Worm (Caenorhabditis elegans) whole organism, L4 larva: ENCODE data around the gene nhr-53.

Experiments
- D1046.2 ChIP-seq: fragments of 200-800 bp; sonication (Bioruptor generic); IDR thresholded peaks from 2 replicates; pipeline ENCODE4 v1.3.6; 2022; ENCODE audit warnings: missing genetic modification characterization, missing compliant biosample characterization
- T20F7.1 ChIP-seq: fragments of 200-800 bp; sonication (Bioruptor generic); optimal IDR thresholded peaks from 2 replicates; lab custom pipeline; 2018; ENCODE audit warnings: mild to moderate bottlenecking, missing genetic modification characterization, missing compliant biosample characterization
- T26A8.4 ChIP-seq: fragments of 200-800 bp; sonication (Bioruptor generic); IDR thresholded peaks from 2 replicates; pipeline ENCODE4 v1.3.6; 2022; ENCODE audit warnings: missing genetic modification characterization, missing compliant biosample characterization
- aly-2 ChIP-seq: sonication (generic microtip); optimal IDR thresholded peaks from 2 replicates; lab custom pipeline; 2018; ENCODE audit warnings: missing biosample characterization, missing genetic modification characterization
- ama-1 ChIP-seq: fragments of 150-350 bp; optimal IDR thresholded peaks from 2 replicates; lab custom pipeline; 2014; ENCODE audit warnings: inconsistent platforms, mixed read lengths
- egl-43 ChIP-seq: fragments of 200-800 bp; sonication (Bioruptor generic); IDR thresholded peaks from 2 replicates; pipeline ENCODE4 v1.3.6; 2022; ENCODE audit warnings: missing genetic modification reagents, missing genetic modification characterization, missing compliant biosample characterization
- lim-7 ChIP-seq: fragments of 200-800 bp; sonication (Bioruptor generic); IDR thresholded peaks from 2 replicates; pipeline ENCODE4 v1.3.6; 2022; ENCODE audit warnings: missing genetic modification characterization, missing compliant biosample characterization
- madf-5 ChIP-seq, 2 experiments: fragments of 200-800 bp; sonication (Bioruptor generic); IDR thresholded peaks; 2 replicates each; pipeline ENCODE4 v1.3.6; 2022; ENCODE audit warnings: missing compliant biosample characterization in 2 of 2, missing genetic modification characterization in 2 of 2
- nhr-28 ChIP-seq: fragments of 150-350 bp; optimal IDR thresholded peaks from 2 replicates; lab custom pipeline; 2014; ENCODE audit warnings: missing biosample characterization, missing genetic modification characterization
- nhr-41 ChIP-seq: fragments of 200-800 bp; sonication (Bioruptor generic); IDR thresholded peaks from 2 replicates; pipeline ENCODE4 v1.3.6; 2022; ENCODE audit warnings: missing genetic modification reagents, missing genetic modification characterization, missing compliant biosample characterization
- sdz-12 ChIP-seq: fragments of 200-800 bp; sonication (Bioruptor generic); optimal IDR thresholded peaks from 2 replicates; lab custom pipeline; 2018; ENCODE audit warnings: mild to moderate bottlenecking, missing genetic modification characterization, missing compliant biosample characterization
- snpc-1.2 ChIP-seq: fragments of 200-800 bp; sonication (Bioruptor generic); IDR thresholded peaks from 2 replicates; pipeline ENCODE4 v1.3.6; 2022; ENCODE audit warnings: missing genetic modification reagents, missing genetic modification characterization, missing compliant biosample characterization

The nhr-53 gene

DNA sequence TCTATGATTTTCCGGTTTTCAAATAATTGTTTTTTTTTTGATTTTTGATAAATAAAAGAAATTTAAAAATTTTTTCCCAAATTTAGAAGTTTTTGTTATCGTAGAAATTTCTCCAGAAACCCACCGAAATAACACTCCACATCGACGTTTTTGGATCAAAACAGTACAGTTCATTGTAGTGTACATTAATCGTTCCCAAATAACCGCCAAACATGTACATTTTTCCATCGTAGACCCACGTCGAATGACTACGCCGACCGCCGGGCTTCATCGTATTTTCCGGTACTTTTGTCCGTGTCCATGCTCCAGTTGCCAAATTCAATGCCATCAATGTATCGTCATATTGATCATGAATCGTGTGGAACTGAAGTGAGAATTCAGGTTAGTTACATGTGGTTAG is 48.0 kb downstream of the nhr-53 start, which contains the start of gene F53E4.2:
F53E4.2 (plus strand) TSS at position 301 of the 400 bp plus-strand sequence.
- TF ChIP-seq T20F7.1 (GFP tag; lab: Kevin White, UChicago) (no peak), nhr-41 (no peak), madf-5 (GFP tag; IDR thresholded peaks at IDR 0.05; lab: Robert Waterston, UW) (no peak), D1046.2 (GFP tag; lab: Robert Waterston, UW) (0 out of 2 replicates have a peak, but pooled peaks have one; percentile 16), nhr-28 (tag; lab: Kevin White, UChicago) (no peak)
- TF ChIP-seq, all 104 proteins: peak for 1

DNA sequence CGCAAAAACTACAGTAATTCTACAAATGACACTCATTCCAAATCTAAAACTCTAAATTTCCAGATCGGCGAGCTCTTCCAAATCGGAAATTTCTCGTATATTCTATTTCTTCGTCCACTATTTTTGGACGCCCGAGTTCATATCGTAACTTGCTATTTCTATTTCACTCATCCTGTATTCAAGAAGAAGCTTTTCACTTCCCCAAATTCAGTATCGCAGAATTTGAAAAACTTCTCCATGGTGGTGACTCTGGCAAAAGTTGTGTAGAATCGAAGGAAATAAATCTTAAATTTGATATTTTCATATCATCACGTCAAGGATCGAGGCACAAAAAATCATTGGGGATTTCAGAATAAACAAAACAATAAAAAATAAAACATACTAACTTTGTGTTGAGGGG is 50.0 kb downstream of the nhr-53 start:
- TF ChIP-seq snpc-1.2 (GFP tag; lab: Robert Waterston, UW): 0 out of 2 replicates have a peak, but pooled peaks have one; percentile 47
- TF ChIP-seq nhr-28 (tag; lab: Kevin White, UChicago): no peak
- no peak for TF ChIP-seq sdz-12 (GFP tag; lab: Kevin White, UChicago)
- 0 out of 2 replicates have a peak, but pooled peaks have one; percentile 0 for TF ChIP-seq T26A8.4 (GFP tag; lab: Robert Waterston, UW)
- no peak for TF ChIP-seq aly-2 (tag; lab: Kevin White, UChicago)
- TF ChIP-seq ama-1 (lab: Kevin White, UChicago): peak; percentile 87
- TF ChIP-seq egl-43: 0 out of 2 replicates have a peak, but pooled peaks have one; percentile 44
- TF ChIP-seq lim-7 (GFP tag; lab: Robert Waterston, UW): 0 out of 2 replicates have a peak, but pooled peaks have one; percentile 34
